Fruit fly (Drosophila melanogaster) whole organism, adult: ENCODE data around the gene CG4582.
A peak's percentile ranks its signal among the peaks of the same experiment; 100 is the strongest.

Experiments used
- CG11617 ChIP-seq: fragments of 200-800 bp; sonication (Bioruptor generic); optimal IDR thresholded peaks from 2 replicates; lab custom pipeline; 2017; ENCODE audit warnings: mild to moderate bottlenecking, missing biosample characterization, missing genetic modification reagents, missing genetic modification characterization
- CG12768 ChIP-seq: fragments of 200-800 bp; sonication (Bioruptor generic); optimal IDR thresholded peaks from 2 replicates; lab custom pipeline; 2017; ENCODE audit warnings: missing biosample characterization, missing genetic modification characterization, mild to moderate bottlenecking, moderate library complexity, missing genetic modification reagents
- CG14711 ChIP-seq: fragments of 200-800 bp; sonication (Bioruptor generic); optimal IDR thresholded peaks from 2 replicates; lab custom pipeline; 2018; ENCODE audit warnings: missing biosample characterization, mild to moderate bottlenecking, missing genetic modification characterization, moderate library complexity
- CG1620 ChIP-seq: fragments of 200-800 bp; sonication (Bioruptor generic); optimal IDR thresholded peaks from 2 replicates; lab custom pipeline; 2016; ENCODE audit warnings: missing biosample characterization, missing genetic modification characterization
- CG33017 ChIP-seq: fragments of 200-800 bp; sonication (Bioruptor generic); optimal IDR thresholded peaks from 2 replicates; lab custom pipeline; 2018; ENCODE audit warnings: missing biosample characterization, mild to moderate bottlenecking, missing genetic modification characterization, moderate library complexity
- CG5204 ChIP-seq: fragments of 200-800 bp; sonication (Bioruptor generic); optimal IDR thresholded peaks from 2 replicates; lab custom pipeline; 2016; ENCODE audit warnings: missing biosample characterization, missing genetic modification characterization
- CG7045 ChIP-seq: fragments of 200-800 bp; sonication (Bioruptor generic); optimal IDR thresholded peaks from 2 replicates; lab custom pipeline; 2017; ENCODE audit warnings: missing biosample characterization, mild to moderate bottlenecking, missing genetic modification characterization
- CG7101 ChIP-seq: fragments of 200-800 bp; sonication (Bioruptor generic); optimal IDR thresholded peaks from 2 replicates; lab custom pipeline; 2018; ENCODE audit warnings: missing biosample characterization, mild to moderate bottlenecking, missing genetic modification characterization, moderate library complexity
- Clk ChIP-seq: fragments of 200-800 bp; sonication (Bioruptor generic); optimal IDR thresholded peaks from 2 replicates; lab custom pipeline; 2017; ENCODE audit warnings: missing biosample characterization, missing genetic modification characterization
- Crg-1 ChIP-seq: fragments of 200-800 bp; sonication (Bioruptor generic); optimal IDR thresholded peaks from 2 replicates; lab custom pipeline; 2016; ENCODE audit warnings: missing biosample characterization, missing genetic modification characterization
- Hr96 ChIP-seq: fragments of 200-800 bp; sonication (Bioruptor generic); optimal IDR thresholded peaks from 2 replicates; lab custom pipeline; 2016; ENCODE audit warnings: missing biosample characterization, missing genetic modification characterization
- Mnt ChIP-seq: fragments of 200-800 bp; sonication (Bioruptor generic); optimal IDR thresholded peaks from 2 replicates; lab custom pipeline; 2016; ENCODE audit warnings: missing biosample characterization, mild to moderate bottlenecking, missing genetic modification characterization
- bab1 ChIP-seq: fragments of 200-800 bp; sonication (Bioruptor generic); optimal IDR thresholded peaks from 3 replicates; lab custom pipeline; 2019; ENCODE audit warnings: missing biosample characterization, mild to moderate bottlenecking, missing genetic modification characterization, moderate library complexity
- cic ChIP-seq: fragments of 200-800 bp; sonication (Bioruptor generic); optimal IDR thresholded peaks from 2 replicates; lab custom pipeline; 2017; ENCODE audit warnings: missing biosample characterization, mild to moderate bottlenecking, missing genetic modification characterization, moderate library complexity
- cnc ChIP-seq, 2 experiments: fragments of >200 bp; optimal IDR thresholded peaks; 2 replicates each; lab custom pipeline; 2017
- kay ChIP-seq: fragments of 200-800 bp; sonication (Bioruptor generic); peaks from one replicate; lab custom pipeline; 2016; ENCODE audit warnings: missing biosample characterization, missing genetic modification characterization, borderline replicate concordance
- ovo ChIP-seq: fragments of 200-800 bp; sonication (Bioruptor generic); optimal IDR thresholded peaks from 2 replicates; lab custom pipeline; 2016; ENCODE audit warnings: missing biosample characterization, missing genetic modification characterization
- pad ChIP-seq: fragments of 200-800 bp; sonication (Bioruptor generic); optimal IDR thresholded peaks from 3 replicates; lab custom pipeline; 2017; ENCODE audit warnings: missing biosample characterization, missing genetic modification characterization, mild to moderate bottlenecking, moderate library complexity, missing genetic modification reagents
- tj ChIP-seq: fragments of 200-800 bp; sonication (Bioruptor generic); optimal IDR thresholded peaks from 3 replicates; lab custom pipeline; 2017; ENCODE audit warnings: missing biosample characterization, mild to moderate bottlenecking, missing genetic modification characterization, moderate library complexity
- toe ChIP-seq: fragments of 200-800 bp; sonication (Bioruptor generic); optimal IDR thresholded peaks from 2 replicates; lab custom pipeline; 2016; ENCODE audit warnings: missing biosample characterization, missing genetic modification characterization

Gene CG4582

dm6 chr3R:25594128-25594527, 11.1 kb upstream of the CG4582 start:
- TF ChIP-seq ovo (GFP tag; lab: Kevin White, UChicago) (no peak), CG14711 (tag; lab: Kevin White, UChicago) (peak; percentile 71)

DNA sequence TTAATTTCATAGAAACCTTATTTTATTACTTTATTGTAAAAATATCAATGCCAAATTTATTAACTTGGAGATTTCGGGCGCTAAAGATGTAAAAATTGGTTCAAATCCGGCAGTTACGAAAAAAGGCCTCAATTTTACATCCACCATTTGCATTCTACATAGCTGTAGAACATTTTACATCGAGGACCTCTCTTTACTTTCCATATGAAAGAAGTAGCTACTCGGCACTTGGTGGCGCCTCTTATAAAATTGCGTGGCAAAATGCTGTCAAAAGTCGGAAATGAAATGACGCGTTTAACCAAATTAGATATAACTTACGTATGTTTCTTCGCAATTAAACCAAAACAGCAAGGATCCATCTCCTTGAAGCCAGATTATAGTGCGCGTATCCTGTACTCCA, 8.5 kb upstream of the CG4582 start:
- no peak for TF ChIP-seq cic (GFP tag; lab: Kevin White, UChicago)
- no peak for TF ChIP-seq ovo (GFP tag; lab: Kevin White, UChicago)
- no peak for TF ChIP-seq CG7045 (GFP tag; lab: Kevin White, UChicago)
- no peak for TF ChIP-seq Hr96 (GFP tag; lab: Kevin White, UChicago)
- TF ChIP-seq CG5204 = no peak
- no peak for TF ChIP-seq bab1 (GFP tag; lab: Kevin White, UChicago)
- no peak for TF ChIP-seq toe (GFP tag; lab: Kevin White, UChicago)
- no peak for TF ChIP-seq Clk (GFP tag; lab: Kevin White, UChicago)
- TF ChIP-seq CG1620 (GFP tag; lab: Kevin White, UChicago) = no peak
- TF ChIP-seq cnc (optimal IDR thresholded peaks at IDR 0.05; lab: Kevin White, UChicago) = no peak
- TF ChIP-seq CG33017 (tag; lab: Kevin White, UChicago) = no peak
- no peak for TF ChIP-seq pad
- TF ChIP-seq Crg-1 (GFP tag; lab: Kevin White, UChicago) = no peak
- no peak for TF ChIP-seq CG11617 (GFP tag; lab: Kevin White, UChicago)
- no peak for TF ChIP-seq CG14711 (tag; lab: Kevin White, UChicago)
- no peak for TF ChIP-seq CG7101 (tag; lab: Kevin White, UChicago)
- no peak for TF ChIP-seq kay (GFP tag; lab: Kevin White, UChicago)
- no peak for TF ChIP-seq Mnt (GFP tag; lab: Kevin White, UChicago)
- no peak for TF ChIP-seq tj (GFP tag; lab: Kevin White, UChicago)

DNA sequence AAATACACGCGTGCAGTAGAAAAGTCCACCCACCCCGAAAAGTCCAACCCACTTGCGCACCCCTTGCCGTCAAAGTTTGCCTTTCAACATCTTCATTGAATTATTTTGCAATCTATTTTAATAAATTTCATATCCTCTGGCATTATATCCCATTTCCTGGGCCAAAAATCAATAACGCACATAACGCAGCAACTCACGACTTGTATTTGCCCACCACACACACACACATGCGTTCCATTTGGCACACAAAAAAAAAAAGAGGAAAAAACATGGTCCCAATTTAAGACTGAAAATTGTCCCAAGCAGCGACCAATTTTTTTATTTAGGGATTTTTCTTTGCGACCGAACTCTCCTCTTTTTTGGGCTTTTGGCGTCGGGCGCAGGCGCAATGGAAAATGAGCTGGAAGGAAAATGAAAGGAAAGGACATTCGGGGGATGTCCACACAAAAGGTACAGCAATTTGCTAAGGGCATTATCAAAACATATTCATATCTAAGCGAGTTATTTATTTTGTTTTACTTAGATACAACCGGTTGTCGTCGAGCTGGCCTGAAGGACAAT, 8.0 kb upstream of the CG4582 start:
- TF ChIP-seq Hr96 (GFP tag; lab: Kevin White, UChicago) = no peak
- no peak for TF ChIP-seq CG11617 (GFP tag; lab: Kevin White, UChicago)
- TF ChIP-seq bab1 (GFP tag; lab: Kevin White, UChicago) = no peak
- TF ChIP-seq CG14711 (tag; lab: Kevin White, UChicago) = no peak
- no peak for TF ChIP-seq CG33017 (tag; lab: Kevin White, UChicago)
- TF ChIP-seq pad = no peak
- no peak for TF ChIP-seq CG12768 (GFP tag; lab: Kevin White, UChicago)
- TF ChIP-seq ovo (GFP tag; lab: Kevin White, UChicago) = no peak
- no peak for TF ChIP-seq CG1620 (GFP tag; lab: Kevin White, UChicago)
- TF ChIP-seq CG7045 (GFP tag; lab: Kevin White, UChicago) = no peak
- TF ChIP-seq CG7101 (tag; lab: Kevin White, UChicago) = no peak
- no peak for TF ChIP-seq cnc (optimal IDR thresholded peaks at IDR 0.05; lab: Kevin White, UChicago)

DNA sequence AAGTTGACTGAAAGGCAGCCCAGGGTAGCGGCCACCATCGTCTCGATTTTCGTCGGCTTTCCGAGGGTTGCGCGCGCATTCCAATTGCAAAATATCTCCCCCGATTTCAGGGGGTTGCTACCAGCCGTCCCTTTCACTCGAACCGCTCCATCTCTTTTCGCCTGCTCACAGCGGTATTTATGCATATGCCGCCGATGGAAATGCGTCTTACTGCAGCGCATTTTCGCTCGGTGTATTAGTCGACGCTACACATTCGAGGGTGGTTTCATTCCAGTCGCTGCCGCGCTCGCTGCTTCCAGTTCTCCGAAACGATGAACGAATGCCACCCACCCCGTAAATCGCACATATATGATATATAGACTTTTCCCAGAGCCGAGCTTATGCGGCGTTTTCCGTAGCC, 6.2 kb upstream of the CG4582 start:
- peak; percentile 9 for TF ChIP-seq pad
- TF ChIP-seq CG7101 (tag; lab: Kevin White, UChicago) = no peak
- no peak for TF ChIP-seq CG7045 (GFP tag; lab: Kevin White, UChicago)
- no peak for TF ChIP-seq CG33017 (tag; lab: Kevin White, UChicago)
- TF ChIP-seq Hr96 (GFP tag; lab: Kevin White, UChicago) = peak; percentile 10
- no peak for TF ChIP-seq CG1620 (GFP tag; lab: Kevin White, UChicago)
- peak; percentile 46 for TF ChIP-seq CG12768 (GFP tag; lab: Kevin White, UChicago)
- peak; percentile 11 for TF ChIP-seq Clk (GFP tag; lab: Kevin White, UChicago)
- no peak for TF ChIP-seq CG14711 (tag; lab: Kevin White, UChicago)

DNA sequence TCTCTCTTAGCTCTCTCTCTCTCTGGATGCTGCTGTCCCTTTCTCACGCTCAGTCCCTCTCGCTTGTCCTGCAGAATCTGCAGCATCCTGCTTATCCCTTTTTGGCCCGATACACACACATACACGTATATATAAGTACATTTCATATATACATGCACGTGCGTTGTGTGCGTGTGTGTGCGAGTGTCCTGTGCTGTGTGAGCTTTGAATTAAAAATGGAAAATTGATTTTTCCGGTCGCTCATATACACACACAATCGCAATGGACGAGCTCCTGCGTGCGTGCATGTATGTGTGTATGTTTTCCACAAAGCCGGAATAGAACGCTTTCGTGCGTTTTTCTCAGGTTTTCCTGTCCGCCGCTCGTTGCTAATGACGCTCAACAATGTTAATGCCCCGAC, 5.5 kb upstream of the CG4582 start:
- no peak for TF ChIP-seq CG11617 (GFP tag; lab: Kevin White, UChicago)
- TF ChIP-seq CG33017 (tag; lab: Kevin White, UChicago) = no peak
- TF ChIP-seq CG1620 (GFP tag; lab: Kevin White, UChicago) = no peak
- TF ChIP-seq Crg-1 (GFP tag; lab: Kevin White, UChicago) = no peak
- TF ChIP-seq CG14711 (tag; lab: Kevin White, UChicago) = no peak
- TF ChIP-seq cnc (optimal IDR thresholded peaks at IDR 0.05; lab: Kevin White, UChicago) = no peak

DNA sequence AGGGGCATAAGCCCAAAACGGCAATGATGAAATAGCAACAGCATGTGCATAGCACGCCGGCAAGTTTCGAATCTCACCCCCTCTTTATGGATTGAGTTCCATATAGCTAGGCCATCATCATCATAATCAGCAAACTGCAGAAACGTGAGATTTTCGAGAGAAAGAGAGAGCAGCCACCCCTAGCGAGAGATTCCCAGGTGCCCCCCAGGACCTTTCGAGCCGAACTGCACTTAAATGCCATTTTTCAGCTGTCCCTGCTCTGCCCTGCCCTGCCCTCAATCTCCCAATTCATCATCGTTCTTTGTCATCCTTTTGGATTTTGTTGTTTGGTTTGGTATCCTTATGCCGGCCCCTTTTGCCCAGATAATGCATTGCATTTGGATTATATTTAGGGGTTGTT, 4.7 kb upstream of the CG4582 start:
- TF ChIP-seq toe (GFP tag; lab: Kevin White, UChicago) = no peak
- no peak for TF ChIP-seq CG11617 (GFP tag; lab: Kevin White, UChicago)

DNA sequence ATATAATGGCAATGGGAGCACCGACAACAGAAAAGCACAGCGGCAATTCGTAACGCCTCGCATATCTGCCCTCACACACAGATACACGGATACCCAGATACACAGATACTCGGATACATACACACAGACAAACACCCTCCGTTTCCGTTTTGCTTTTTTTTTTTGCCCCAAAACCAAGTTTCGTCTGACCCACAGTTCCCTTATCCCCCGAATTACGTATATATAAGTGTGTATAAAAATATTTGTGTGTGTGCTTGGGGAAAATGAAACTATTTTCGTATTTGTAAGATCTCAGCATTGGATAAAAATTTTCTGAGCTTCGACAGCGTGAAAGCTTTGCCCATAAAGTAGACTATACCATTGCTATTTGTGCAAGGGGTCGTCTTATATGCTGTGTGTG, 23.6 kb downstream of the CG4582 start:
- no peak for TF ChIP-seq kay (GFP tag; lab: Kevin White, UChicago)
- no peak for TF ChIP-seq CG11617 (GFP tag; lab: Kevin White, UChicago)
- TF ChIP-seq CG7101 (tag; lab: Kevin White, UChicago) = no peak
- TF ChIP-seq CG5204 = no peak
- TF ChIP-seq CG12768 (GFP tag; lab: Kevin White, UChicago) = no peak
- TF ChIP-seq cic (GFP tag; lab: Kevin White, UChicago) = no peak
- no peak for TF ChIP-seq Mnt (GFP tag; lab: Kevin White, UChicago)
- TF ChIP-seq bab1 (GFP tag; lab: Kevin White, UChicago) = no peak
- TF ChIP-seq CG7045 (GFP tag; lab: Kevin White, UChicago) = no peak
- no peak for TF ChIP-seq Clk (GFP tag; lab: Kevin White, UChicago)
- no peak for TF ChIP-seq CG14711 (tag; lab: Kevin White, UChicago)
- no peak for TF ChIP-seq ovo (GFP tag; lab: Kevin White, UChicago)
- TF ChIP-seq tj (GFP tag; lab: Kevin White, UChicago) = no peak
- no peak for TF ChIP-seq CG1620 (GFP tag; lab: Kevin White, UChicago)
